Worm (Caenorhabditis elegans) whole organism, late embryonic: Measurements from ENCODE around the gene bus-1.

Experiments
- F13H6.1 ChIP-seq: sonication (generic microtip); optimal IDR thresholded peaks from 2 replicates; lab custom pipeline; 2016; ENCODE audit warnings: missing genetic modification characterization, missing compliant biosample characterization
- ceh-45 ChIP-seq: fragments of 200-800 bp; sonication (Bioruptor generic); IDR thresholded peaks from 2 replicates; pipeline ENCODE4 v1.3.6; 2022; ENCODE audit warnings: missing genetic modification reagents, missing genetic modification characterization, missing compliant biosample characterization
- fkh-10 ChIP-seq: fragments of 150-350 bp; optimal IDR thresholded peaks from 2 replicates; lab custom pipeline; 2014; ENCODE audit warnings: missing biosample characterization, missing genetic modification reagents, missing genetic modification characterization
- madf-2 ChIP-seq: sonication (generic microtip); optimal IDR thresholded peaks from 2 replicates; lab custom pipeline; 2017; ENCODE audit warnings: missing genetic modification characterization, missing compliant biosample characterization
- pqm-1 ChIP-seq: sonication (generic microtip); optimal IDR thresholded peaks from 2 replicates; lab custom pipeline; 2016; ENCODE audit warnings: missing genetic modification characterization, missing compliant biosample characterization
- sdc-2 ChIP-seq: sonication (generic microtip); optimal IDR thresholded peaks from 2 replicates; lab custom pipeline; 2016; ENCODE audit warnings: missing genotype, missing genetic modification characterization, missing compliant biosample characterization
- sox-4 ChIP-seq: sonication (generic microtip); optimal IDR thresholded peaks from 2 replicates; lab custom pipeline; 2017; ENCODE audit warnings: mild to moderate bottlenecking, missing genetic modification characterization, inconsistent platforms, missing compliant biosample characterization
- tbx-2 ChIP-seq: sonication (generic microtip); optimal IDR thresholded peaks from 2 replicates; lab custom pipeline; 2016; ENCODE audit warnings: missing genetic modification characterization, missing compliant biosample characterization

DNA sequence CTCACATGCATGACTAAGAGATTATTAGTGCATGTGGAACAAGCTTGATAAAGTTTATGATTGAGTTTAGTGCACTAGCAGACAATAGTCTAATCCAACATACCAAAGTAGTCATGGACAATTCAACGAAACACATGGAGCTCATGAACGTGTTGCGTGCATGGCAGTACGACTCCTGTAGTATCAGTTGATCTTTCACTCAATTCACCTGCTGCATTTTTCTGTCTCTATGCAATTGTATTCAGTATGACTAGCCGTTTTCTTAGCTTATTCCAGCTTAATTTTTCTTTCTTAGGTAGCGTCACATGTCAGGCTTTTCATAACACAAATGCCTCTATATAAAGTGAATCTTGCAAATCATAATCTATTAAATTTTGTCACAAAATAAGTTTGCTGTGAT is 21.3 kb downstream of the bus-1 start, which contains the start of gene srx-1:
- TF ChIP-seq madf-2 (tag; lab: Kevin White, UChicago), result no peak
- no peak for TF ChIP-seq sdc-2 (tag; lab: Kevin White, UChicago)
- no peak for TF ChIP-seq F13H6.1
- TF ChIP-seq ceh-45 (GFP tag; lab: Robert Waterston, UW), result no peak
- TF ChIP-seq sox-4, result no peak
- TF ChIP-seq tbx-2 (tag; lab: Kevin White, UChicago), result no peak
- no peak for TF ChIP-seq pqm-1
- TF ChIP-seq fkh-10 (GFP tag; lab: Kevin White, UChicago), result no peak
